Worm (Caenorhabditis elegans) whole organism, L1 larva: ENCODE measurements around the gene T08A11.1.

Experiments used
- C16A3.4 ChIP-seq: fragments of 150-350 bp; optimal IDR thresholded peaks from 2 replicates; lab custom pipeline; 2014; ENCODE audit warnings: missing biosample characterization, missing genetic modification characterization
- F16B12.6 ChIP-seq: fragments of 150-350 bp; optimal IDR thresholded peaks from 2 replicates; lab custom pipeline; 2014; ENCODE audit warnings: missing biosample characterization, missing genetic modification characterization
- Y116A8C.19 ChIP-seq: sonication (generic microtip); optimal IDR thresholded peaks from 2 replicates; lab custom pipeline; 2016; ENCODE audit warnings: missing compliant biosample characterization, missing genetic modification characterization, borderline replicate concordance
- aha-1 ChIP-seq: fragments of 150-350 bp; optimal IDR thresholded peaks from 2 replicates; lab custom pipeline; 2014; ENCODE audit warnings: missing biosample characterization, missing genetic modification characterization
- aly-2 ChIP-seq: fragments of 150-350 bp; optimal IDR thresholded peaks from 2 replicates; lab custom pipeline; 2014; ENCODE audit warnings: missing biosample characterization, missing genetic modification characterization
- ceh-8 ChIP-seq: fragments of 200-800 bp; sonication (Bioruptor generic); optimal IDR thresholded peaks from 2 replicates; lab custom pipeline; 2018; ENCODE audit warnings: mild to moderate bottlenecking, missing genetic modification characterization, moderate library complexity, missing compliant biosample characterization
- ceh-82 ChIP-seq, 3 experiments: fragments of 150-350 bp in 1 of 3; sonication (generic microtip) in 2 of 3; optimal IDR thresholded peaks; 2 replicates each; lab custom pipeline; 2014 to 2017; ENCODE audit warnings: missing biosample characterization in 3 of 3, missing genetic modification characterization in 3 of 3
- ceh-88 ChIP-seq: fragments of 200-800 bp; sonication (Bioruptor generic); IDR thresholded peaks from 2 replicates; pipeline ENCODE4 v1.3.6; 2022; ENCODE audit warnings: missing genetic modification characterization, missing compliant biosample characterization
- ceh-90 ChIP-seq: sonication (generic microtip); optimal IDR thresholded peaks from 2 replicates; lab custom pipeline; 2016; ENCODE audit warnings: missing genetic modification characterization, missing compliant biosample characterization
- ces-1 ChIP-seq: fragments of 150-350 bp; optimal IDR thresholded peaks from 2 replicates; lab custom pipeline; 2014; ENCODE audit warnings: missing biosample characterization, missing genetic modification reagents, missing genetic modification characterization
- dpl-1 ChIP-seq, 3 experiments: fragments of 150-350 bp in 2 of 3; sonication (generic microtip) in 1 of 3; optimal IDR thresholded peaks; 2 replicates each; lab custom pipeline; 2014 to 2017; ENCODE audit warnings: missing biosample characterization in 3 of 3, missing genetic modification characterization in 3 of 3, missing genetic modification reagents in 3 of 3
- efl-1 ChIP-seq, 4 experiments: fragments of 150-350 bp; optimal IDR thresholded peaks in 3 of 4; peaks in 1 of 4; 1 replicate in 1 of 4; 2 replicates in 3 of 4; lab custom pipeline; 2014; ENCODE audit warnings: missing biosample characterization in 2 of 4, missing genetic modification characterization in 2 of 4, missing genetic modification reagents in 2 of 4
- egl-13 ChIP-seq: sonication (generic microtip); optimal IDR thresholded peaks from 2 replicates; lab custom pipeline; 2016; ENCODE audit warnings: missing genotype, missing genetic modification reagents, missing genetic modification characterization, missing compliant biosample characterization
- egl-27 ChIP-seq, 2 experiments: fragments of 150-350 bp in 1 of 2; sonication (generic microtip); optimal IDR thresholded peaks; 3 replicates each; lab custom pipeline; 2017 to 2018; ENCODE audit warnings: missing biosample characterization in 2 of 2, missing genetic modification characterization in 2 of 2, missing genetic modification reagents in 2 of 2
- elt-3 ChIP-seq, 6 experiments: fragments of 150-350 bp in 1 of 6; sonication (generic microtip); optimal IDR thresholded peaks; 2 replicates each; lab custom pipeline; 2017 to 2018; ENCODE audit warnings: missing biosample characterization in 6 of 6, missing genetic modification characterization in 6 of 6, inconsistent platforms in 1 of 6
- ets-5 ChIP-seq: fragments of 200-800 bp; sonication (Bioruptor generic); IDR thresholded peaks from 2 replicates; pipeline ENCODE4 v1.3.6; 2022; ENCODE audit warnings: missing genetic modification characterization, missing compliant biosample characterization
- fkh-10 ChIP-seq: sonication (generic microtip); optimal IDR thresholded peaks from 2 replicates; lab custom pipeline; 2017; ENCODE audit warnings: missing biosample characterization, missing genetic modification reagents, missing genetic modification characterization
- fkh-4 ChIP-seq: sonication (generic microtip); optimal IDR thresholded peaks from 2 replicates; lab custom pipeline; 2016; ENCODE audit warnings: missing compliant biosample characterization, missing genetic modification characterization, borderline replicate concordance
- fos-1 ChIP-seq: fragments of 150-350 bp; optimal IDR thresholded peaks from 2 replicates; lab custom pipeline; 2014; ENCODE audit warnings: missing biosample characterization, missing genetic modification characterization
- grh-1 ChIP-seq: fragments of 200-800 bp; sonication (Bioruptor generic); IDR thresholded peaks from 2 replicates; pipeline ENCODE4 v1.3.6; 2022; ENCODE audit warnings: missing genetic modification reagents, missing genetic modification characterization, missing compliant biosample characterization
- hlh-17 ChIP-seq: fragments of 200-800 bp; sonication (Bioruptor generic); optimal IDR thresholded peaks from 2 replicates; lab custom pipeline; 2018; ENCODE audit warnings: missing genetic modification characterization, mild to moderate bottlenecking, missing compliant biosample characterization, moderate library complexity, borderline replicate concordance
- hlh-4 ChIP-seq: sonication (generic microtip); optimal IDR thresholded peaks from 2 replicates; lab custom pipeline; 2016; ENCODE audit warnings: mild to moderate bottlenecking, missing genetic modification characterization, missing compliant biosample characterization
- hpl-2 ChIP-seq: fragments of 150-350 bp; optimal IDR thresholded peaks from 2 replicates; lab custom pipeline; 2014; ENCODE audit warnings: missing biosample characterization, missing genetic modification reagents, missing genetic modification characterization
- lin-14 ChIP-seq: fragments of 200-800 bp; sonication (Bioruptor generic); optimal IDR thresholded peaks from 2 replicates; lab custom pipeline; 2018; ENCODE audit warnings: mild to moderate bottlenecking, missing genetic modification characterization, moderate library complexity, missing compliant biosample characterization
- lsy-2 ChIP-seq, 2 experiments: fragments of 150-350 bp; optimal IDR thresholded peaks; 2 replicates each; lab custom pipeline; 2014; ENCODE audit warnings: missing biosample characterization in 2 of 2, missing genetic modification characterization in 2 of 2
- mef-2 ChIP-seq: fragments of 150-350 bp; optimal IDR thresholded peaks from 2 replicates; lab custom pipeline; 2014; ENCODE audit warnings: missing biosample characterization, missing genetic modification characterization
- nhr-20 ChIP-seq: sonication (generic microtip); optimal IDR thresholded peaks from 2 replicates; lab custom pipeline; 2016; ENCODE audit warnings: mild to moderate bottlenecking, missing genetic modification characterization, missing compliant biosample characterization
- nhr-237 ChIP-seq: fragments of 150-350 bp; optimal IDR thresholded peaks from 2 replicates; lab custom pipeline; 2014; ENCODE audit warnings: missing biosample characterization, missing genetic modification characterization
- nhr-77 ChIP-seq: fragments of 150-350 bp; optimal IDR thresholded peaks from 2 replicates; lab custom pipeline; 2014; ENCODE audit warnings: missing biosample characterization, missing genetic modification characterization
- nhr-85 ChIP-seq: sonication (generic microtip); peaks from one replicate; lab custom pipeline; 2016; ENCODE audit warnings: missing genetic modification characterization, inconsistent platforms, missing compliant biosample characterization
- pax-3 ChIP-seq: fragments of 200-800 bp; sonication (Bioruptor generic); optimal IDR thresholded peaks from 2 replicates; lab custom pipeline; 2018; ENCODE audit warnings: mild to moderate bottlenecking, missing genetic modification characterization, moderate library complexity, missing compliant biosample characterization
- pqm-1 ChIP-seq: sonication (generic microtip); optimal IDR thresholded peaks from 3 replicates; lab custom pipeline; 2017; ENCODE audit warnings: missing biosample characterization, missing genetic modification characterization
- rnt-1 ChIP-seq: sonication (generic microtip); optimal IDR thresholded peaks from 2 replicates; lab custom pipeline; 2016; ENCODE audit warnings: mild to moderate bottlenecking, missing genetic modification characterization, moderate library complexity, missing compliant biosample characterization
- snpc-4 ChIP-seq: fragments of 150-350 bp; optimal IDR thresholded peaks from 2 replicates; lab custom pipeline; 2014; ENCODE audit warnings: missing biosample characterization, missing genetic modification characterization
- snu-23 ChIP-seq: sonication (generic microtip); optimal IDR thresholded peaks from 2 replicates; lab custom pipeline; 2016; ENCODE audit warnings: missing genetic modification characterization, missing compliant biosample characterization
- sup-37 ChIP-seq: fragments of 200-800 bp; sonication (Bioruptor generic); optimal IDR thresholded peaks from 2 replicates; lab custom pipeline; 2018; ENCODE audit warnings: mild to moderate bottlenecking, missing genetic modification characterization, missing compliant biosample characterization
- tlp-1 ChIP-seq: fragments of 150-350 bp; optimal IDR thresholded peaks from 2 replicates; lab custom pipeline; 2014; ENCODE audit warnings: missing biosample characterization, missing genetic modification characterization
- unc-62 ChIP-seq: fragments of 150-350 bp; optimal IDR thresholded peaks from 2 replicates; lab custom pipeline; 2014; ENCODE audit warnings: missing biosample characterization, missing genetic modification reagents, missing genetic modification characterization
- unc-86 ChIP-seq: sonication (generic microtip); optimal IDR thresholded peaks from 2 replicates; lab custom pipeline; 2016; ENCODE audit warnings: missing genetic modification characterization, missing compliant biosample characterization
- unc-98 ChIP-seq: fragments of 200-800 bp; sonication (Bioruptor generic); IDR thresholded peaks from 2 replicates; pipeline ENCODE4 v1.3.6; 2022; ENCODE audit warnings: missing genetic modification characterization, missing compliant biosample characterization
- vab-15 ChIP-seq: sonication (generic microtip); optimal IDR thresholded peaks from 2 replicates; lab custom pipeline; 2017; ENCODE audit warnings: missing genotype, mild to moderate bottlenecking, missing genetic modification characterization, missing compliant biosample characterization
- zip-4 ChIP-seq: fragments of 200-800 bp; sonication (Bioruptor generic); optimal IDR thresholded peaks from 2 replicates; lab custom pipeline; 2018; ENCODE audit warnings: mild to moderate bottlenecking, missing genetic modification characterization, moderate library complexity, missing compliant biosample characterization
- ztf-11 ChIP-seq, 2 experiments: sonication (generic microtip); optimal IDR thresholded peaks; 2 replicates each; lab custom pipeline; 2016 to 2017; ENCODE audit warnings: missing genetic modification characterization in 2 of 2, missing biosample characterization in 1 of 2, missing compliant biosample characterization in 1 of 2

Gene T08A11.1

DNA sequence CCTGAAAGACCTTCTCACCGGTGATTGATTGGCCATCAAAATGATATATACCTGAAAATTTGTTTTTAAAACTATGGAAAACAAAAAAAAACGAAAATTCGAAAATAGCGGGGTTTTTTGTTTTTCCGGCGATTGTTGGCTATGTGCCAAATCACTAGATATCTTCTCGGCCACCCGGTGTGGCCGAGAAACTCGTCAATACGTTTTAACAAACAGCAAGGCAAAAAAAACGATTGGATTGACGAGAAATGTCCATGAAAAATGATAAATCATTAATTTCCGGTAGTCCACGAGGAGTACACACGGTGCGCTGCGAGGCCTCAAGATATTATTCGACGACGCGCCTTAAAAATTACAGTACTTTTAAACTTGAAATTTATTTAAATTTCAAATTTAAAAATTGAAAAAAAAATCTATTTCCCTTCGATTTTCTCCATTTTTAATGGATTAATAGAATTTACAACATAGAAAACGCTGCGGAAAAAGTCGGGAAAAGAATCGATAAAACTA, 38.1 kb upstream of the T08A11.1 start, which contains the start of gene R10E4.11:
R10E4.11 (minus strand) TSS at position 51 of the 510 bp plus-strand sequence.
- TF ChIP-seq efl-1 (optimal IDR thresholded peaks at IDR 0.05; lab: Kevin White, UChicago) = no peak
- TF ChIP-seq efl-1 (GFP tag; optimal IDR thresholded peaks at IDR 0.05 in 1 of 2; lab: Kevin White, UChicago) = peak in 1 of 2 experiments; percentile 9
- TF ChIP-seq aha-1 = no peak

DNA sequence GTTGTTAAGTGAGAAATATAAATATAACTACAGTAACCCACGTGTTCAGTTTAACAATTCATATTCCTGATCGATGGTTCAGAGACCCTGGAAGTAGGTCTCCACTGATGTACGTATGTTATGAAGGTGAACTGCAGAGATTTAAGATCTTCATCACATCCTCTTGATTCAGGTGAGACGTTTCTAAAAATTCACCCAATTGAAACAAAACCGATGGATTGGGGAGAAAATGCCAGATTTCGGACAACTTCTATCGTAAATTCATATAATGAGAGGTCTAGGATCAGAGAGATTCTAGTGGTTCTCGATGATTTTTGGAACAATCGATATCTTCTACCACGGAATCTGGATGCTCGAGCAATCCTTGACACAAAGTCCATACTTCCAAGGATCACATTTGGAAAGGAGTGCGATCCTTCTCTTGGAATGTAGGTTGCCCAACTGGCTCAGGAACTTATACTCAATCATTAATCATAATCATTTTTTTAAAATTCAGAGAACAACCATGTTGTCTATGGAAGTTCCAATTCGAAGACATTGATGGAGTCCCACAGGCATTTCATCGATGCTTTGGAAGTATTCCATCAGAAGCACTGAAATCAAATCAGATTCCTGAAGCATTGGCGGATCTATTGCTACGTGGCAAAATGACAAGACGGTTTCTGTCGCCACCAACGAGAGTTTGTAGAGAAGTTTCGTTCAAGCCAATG, 31.4 kb upstream of the T08A11.1 start, which contains the start of the genes nth-1 and R10E4.7:
nth-1 (minus strand) TSS at position 101 of the 710 bp plus-strand sequence.
R10E4.7 (plus strand) TSS at position 660 of the 710 bp plus-strand sequence.
- TF ChIP-seq dpl-1 (GFP tag; optimal IDR thresholded peaks at IDR 0.05; lab: Kevin White, UChicago) (no peak), hlh-17 (GFP tag; lab: Kevin White, UChicago) (no peak), ceh-8 (GFP tag; lab: Kevin White, UChicago) (no peak), egl-13 (tag; lab: Kevin White, UChicago) (no peak), ceh-82 (tag; optimal IDR thresholded peaks at IDR 0.05; lab: Kevin White, UChicago) (no peak), F16B12.6 (tag; lab: Kevin White, UChicago) (no peak), tlp-1 (no peak), C16A3.4 (no peak), ztf-11 (tag; optimal IDR thresholded peaks at IDR 0.05; lab: Kevin White, UChicago) (no peak), snpc-4 (tag; lab: Kevin White, UChicago) (no peak), egl-27 (tag; optimal IDR thresholded peaks at IDR 0.05; lab: Kevin White, UChicago) (no peak), nhr-20 (tag; lab: Kevin White, UChicago) (no peak), ceh-88 (GFP tag; lab: Robert Waterston, UW) (no peak), nhr-85 (tag; lab: Kevin White, UChicago) (no peak), aha-1 (no peak), pax-3 (tag; lab: Kevin White, UChicago) (no peak), ets-5 (GFP tag; lab: Robert Waterston, UW) (no peak), Y116A8C.19 (tag; lab: Kevin White, UChicago) (no peak), hpl-2 (GFP tag; lab: Kevin White, UChicago) (no peak), rnt-1 (tag; lab: Kevin White, UChicago) (no peak)

DNA sequence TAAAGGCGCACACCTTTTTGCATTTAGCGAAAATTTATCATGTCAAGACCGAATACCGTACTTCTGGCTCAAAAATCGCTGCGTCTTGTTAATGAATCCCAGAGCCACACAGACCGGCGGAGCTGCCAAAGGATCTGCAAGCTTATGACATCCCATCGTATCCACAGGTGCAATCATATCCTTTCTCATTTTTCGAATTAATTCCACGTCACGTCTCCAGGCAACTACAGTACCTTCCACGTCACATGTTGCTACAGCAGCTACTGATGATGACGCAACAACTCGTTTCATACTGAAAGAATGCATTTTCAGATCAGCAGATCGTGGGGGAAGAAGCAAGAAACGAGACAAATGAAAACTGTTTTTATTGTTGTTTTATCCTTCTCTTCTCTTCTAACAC, 30.2 kb upstream of the T08A11.1 start, which contains the start of gene R10E4.6:
R10E4.6 (plus strand) TSS at position 301 of the 400 bp plus-strand sequence.
- TF ChIP-seq snu-23 (GFP tag; lab: Kevin White, UChicago) = no peak
- no peak for TF ChIP-seq dpl-1 (GFP tag; optimal IDR thresholded peaks at IDR 0.05; lab: Kevin White, UChicago)
- TF ChIP-seq fkh-10 (GFP tag; lab: Kevin White, UChicago) = no peak
- no peak for TF ChIP-seq vab-15 (tag; lab: Kevin White, UChicago)
- no peak for TF ChIP-seq fos-1 (tag; lab: Kevin White, UChicago)
- no peak for TF ChIP-seq C16A3.4
- no peak for TF ChIP-seq ceh-82 (tag; optimal IDR thresholded peaks at IDR 0.05; lab: Kevin White, UChicago)
- TF ChIP-seq unc-62 (GFP tag; lab: Kevin White, UChicago) = no peak
- TF ChIP-seq unc-98 (GFP tag; lab: Robert Waterston, UW) = no peak
- no peak for TF ChIP-seq lsy-2 (tag; optimal IDR thresholded peaks at IDR 0.05; lab: Kevin White, UChicago)
- TF ChIP-seq aha-1 = no peak
- no peak for TF ChIP-seq hlh-4 (tag; lab: Kevin White, UChicago)
- no peak for TF ChIP-seq pqm-1 (tag; lab: Kevin White, UChicago)
- TF ChIP-seq, all 84 proteins: peak for 0

DNA sequence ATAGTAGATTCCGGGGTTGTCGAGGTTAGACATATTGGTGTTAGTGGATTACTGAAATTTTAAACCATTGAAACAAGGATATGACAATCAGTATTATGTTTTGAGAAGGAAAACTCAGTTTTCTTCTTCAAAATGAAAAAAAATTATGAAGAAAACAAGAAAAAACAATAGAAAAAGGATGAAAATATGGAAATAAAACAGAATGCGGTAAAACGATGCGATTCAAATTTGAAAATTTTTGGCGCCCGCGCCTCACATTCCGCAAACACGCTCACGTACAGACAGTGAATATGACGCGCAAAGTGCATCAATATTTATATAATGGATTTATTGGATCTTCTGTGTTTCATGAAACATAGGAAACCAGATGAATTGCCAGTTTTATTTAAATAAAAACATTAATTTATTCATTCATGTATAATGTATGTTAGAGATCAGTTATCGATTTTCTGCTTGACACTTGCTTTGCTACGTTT, 28.3 kb upstream of the T08A11.1 start, which contains the start of gene mcm-5:
mcm-5 (minus strand) TSS at position 51 of the 476 bp plus-strand sequence.
- peak; percentile 54 to 75 for TF ChIP-seq lsy-2 (tag; optimal IDR thresholded peaks at IDR 0.05; lab: Kevin White, UChicago)
- TF ChIP-seq grh-1 = no peak
- no peak for TF ChIP-seq unc-98 (GFP tag; lab: Robert Waterston, UW)
- TF ChIP-seq unc-86 (tag; lab: Kevin White, UChicago) = no peak
- TF ChIP-seq fkh-4 = no peak
- TF ChIP-seq ces-1 = no peak
- TF ChIP-seq ceh-82 (tag; optimal IDR thresholded peaks at IDR 0.05; lab: Kevin White, UChicago) = peak in 1 of 3 experiments; percentile 9
- peak in 1 of 6 experiments; percentile 48 for TF ChIP-seq elt-3 (tag; optimal IDR thresholded peaks at IDR 0.05; lab: Kevin White, UChicago)
- TF ChIP-seq nhr-77 (tag; lab: Kevin White, UChicago) = no peak
- no peak for TF ChIP-seq nhr-237
- no peak for TF ChIP-seq ceh-90 (tag; lab: Kevin White, UChicago)
- TF ChIP-seq sup-37 = no peak
- TF ChIP-seq aly-2 (tag; lab: Kevin White, UChicago) = no peak
- no peak for TF ChIP-seq mef-2
- TF ChIP-seq egl-27 (tag; optimal IDR thresholded peaks at IDR 0.05; lab: Kevin White, UChicago) = no peak
- TF ChIP-seq F16B12.6 (tag; lab: Kevin White, UChicago) = peak; percentile 86
- no peak for TF ChIP-seq hlh-17 (GFP tag; lab: Kevin White, UChicago)
- no peak for TF ChIP-seq zip-4 (GFP tag; lab: Kevin White, UChicago)
- no peak for TF ChIP-seq lin-14
